Fruit fly (Drosophila melanogaster) whole organism, wandering third instar larva: ENCODE data around the gene Nf-YA.

Experiments
- Abd-B ChIP-seq: fragments of >200 bp; optimal IDR thresholded peaks from 2 replicates; lab custom pipeline; 2017; ENCODE audit warnings: missing biosample characterization, missing genetic modification characterization
- CG32264 ChIP-seq: fragments of 200-800 bp; sonication (Bioruptor generic); optimal IDR thresholded peaks from 2 replicates; lab custom pipeline; 2016; ENCODE audit warnings: missing biosample characterization, missing genetic modification characterization
- CG9705 ChIP-seq: fragments of 200-800 bp; sonication (Bioruptor generic); optimal IDR thresholded peaks from 2 replicates; lab custom pipeline; 2018; ENCODE audit warnings: missing biosample characterization, mild to moderate bottlenecking, missing genetic modification characterization
- CrebA ChIP-seq: fragments of 200-800 bp; sonication (Bioruptor generic); optimal IDR thresholded peaks from 2 replicates; lab custom pipeline; 2016; ENCODE audit warnings: missing biosample characterization, mild to moderate bottlenecking, missing genetic modification characterization, borderline replicate concordance
- Dfd ChIP-seq: fragments of >200 bp; optimal IDR thresholded peaks from 2 replicates; lab custom pipeline; 2017; ENCODE audit warnings: missing biosample characterization, missing genetic modification characterization
- Dif ChIP-seq: fragments of 200-275, 200-300 bp; sonication (Bioruptor generic); optimal IDR thresholded peaks from 2 replicates; lab custom pipeline; 2018; ENCODE audit warnings: missing biosample characterization, missing genetic modification characterization; ENCODE audit not compliant: partially characterized antibody
- HLH106 ChIP-seq: fragments of 200-800 bp; optimal IDR thresholded peaks from 3 replicates; lab custom pipeline; 2019; ENCODE audit warnings: missing biosample characterization, mild to moderate bottlenecking, missing genetic modification characterization, moderate library complexity
- Hnf4 ChIP-seq: fragments of 200-800 bp; sonication (Bioruptor generic); optimal IDR thresholded peaks from 2 replicates; lab custom pipeline; 2016; ENCODE audit warnings: missing biosample characterization, mild to moderate bottlenecking, missing genetic modification characterization
- Hr78 ChIP-seq: fragments of >200 bp; optimal IDR thresholded peaks from 2 replicates; lab custom pipeline; 2017; ENCODE audit warnings: missing biosample characterization, missing genetic modification characterization
- Hr83 ChIP-seq: fragments of 200-300 bp; sonication (Bioruptor generic); optimal IDR thresholded peaks from 2 replicates; lab custom pipeline; 2016; ENCODE audit warnings: missing biosample characterization, mild to moderate bottlenecking, missing genetic modification characterization, moderate library complexity; ENCODE audit not compliant: poor library complexity, severe bottlenecking
- Jra ChIP-seq: sonication (Bioruptor generic); optimal IDR thresholded peaks from 2 replicates; lab custom pipeline; 2016; ENCODE audit warnings: missing biosample characterization, missing genetic modification characterization
- Mio ChIP-seq: sonication (Bioruptor generic); optimal IDR thresholded peaks from 2 replicates; lab custom pipeline; 2016; ENCODE audit warnings: missing biosample characterization, missing genetic modification characterization
- Myc ChIP-seq: fragments of >200 bp; optimal IDR thresholded peaks from 2 replicates; lab custom pipeline; 2017
- N ChIP-seq: fragments of >200 bp; optimal IDR thresholded peaks from 2 replicates; lab custom pipeline; 2018; ENCODE audit warnings: missing biosample characterization, missing external identifiers, missing genetic modification characterization
- OdsH ChIP-seq: fragments of 200-800 bp; sonication (Bioruptor generic); optimal IDR thresholded peaks from 2 replicates; lab custom pipeline; 2016; ENCODE audit warnings: missing biosample characterization, mild to moderate bottlenecking, missing genetic modification characterization
- Rel ChIP-seq, 2 experiments: fragments of 200-800 bp; sonication (Bioruptor generic) in 1 of 2; optimal IDR thresholded peaks; 2 replicates in 1 of 2; 3 replicates in 1 of 2; lab custom pipeline; 2016 to 2019; ENCODE audit warnings: mild to moderate bottlenecking in 2 of 2, missing biosample characterization in 2 of 2, missing genetic modification characterization in 2 of 2, moderate library complexity in 1 of 2
- Sp1 ChIP-seq: fragments of 200-800 bp; sonication (Bioruptor generic); optimal IDR thresholded peaks from 3 replicates; lab custom pipeline; 2019; ENCODE audit warnings: missing biosample characterization, mild to moderate bottlenecking, missing genetic modification characterization, moderate library complexity
- br ChIP-seq: fragments of 200-800 bp; sonication (Bioruptor generic); optimal IDR thresholded peaks from 2 replicates; lab custom pipeline; 2016; ENCODE audit warnings: missing biosample characterization, missing genetic modification characterization
- brk ChIP-seq: fragments of 200-800 bp; sonication (Bioruptor generic); optimal IDR thresholded peaks from 2 replicates; lab custom pipeline; 2016; ENCODE audit warnings: missing biosample characterization, mild to moderate bottlenecking, missing genetic modification characterization
- dl ChIP-seq, 2 experiments: fragments of 175-275, 200-275 bp in 1 of 2; fragments of 200-275 bp in 1 of 2; sonication (Bioruptor generic); optimal IDR thresholded peaks; lab custom pipeline; 2018; ENCODE audit warnings: mild to moderate bottlenecking in 2 of 2, missing biosample characterization in 2 of 2, missing genetic modification characterization in 2 of 2, moderate library complexity in 2 of 2; ENCODE audit not compliant: partially characterized antibody in 2 of 2, insufficient read depth in 1 of 2
- dsf ChIP-seq: sonication (Bioruptor generic); optimal IDR thresholded peaks from 2 replicates; lab custom pipeline; 2016; ENCODE audit warnings: missing biosample characterization, missing genetic modification characterization, borderline replicate concordance
- ey ChIP-seq: fragments of 200-800 bp; sonication (Bioruptor generic); optimal IDR thresholded peaks from 2 replicates; lab custom pipeline; 2016; ENCODE audit warnings: missing biosample characterization, missing genetic modification characterization
- foxo ChIP-seq, 2 experiments: fragments of 200-800 bp; sonication (Bioruptor generic); optimal IDR thresholded peaks; 2 replicates in 1 of 2; 3 replicates in 1 of 2; lab custom pipeline; 2016 to 2017; ENCODE audit warnings: missing biosample characterization in 2 of 2, missing genetic modification characterization in 2 of 2
- fru ChIP-seq: fragments of 200-800 bp; sonication (Bioruptor generic); optimal IDR thresholded peaks from 3 replicates; lab custom pipeline; 2016; ENCODE audit warnings: missing biosample characterization, mild to moderate bottlenecking, missing genetic modification characterization
- h ChIP-seq: fragments of 200-800 bp; sonication (Bioruptor generic); optimal IDR thresholded peaks from 3 replicates; lab custom pipeline; 2016; ENCODE audit warnings: missing biosample characterization, mild to moderate bottlenecking, missing genetic modification characterization
- jim ChIP-seq: fragments of 175-275, 200-325 bp; sonication (Bioruptor generic); optimal IDR thresholded peaks from 2 replicates; lab custom pipeline; 2016; ENCODE audit warnings: missing biosample characterization, mild to moderate bottlenecking, missing genetic modification characterization
- lola ChIP-seq: fragments of >200 bp; optimal IDR thresholded peaks from 2 replicates; lab custom pipeline; 2017; ENCODE audit warnings: missing biosample characterization, missing genetic modification characterization
- pan ChIP-seq: fragments of >200 bp; optimal IDR thresholded peaks from 2 replicates; lab custom pipeline; 2017
- psq ChIP-seq: fragments of 200-800 bp; sonication (Bioruptor generic); optimal IDR thresholded peaks from 3 replicates; lab custom pipeline; 2017; ENCODE audit warnings: missing biosample characterization, mild to moderate bottlenecking, missing genetic modification characterization, moderate library complexity
- rgr ChIP-seq: fragments of 200-800 bp; sonication (Bioruptor generic); optimal IDR thresholded peaks from 3 replicates; lab custom pipeline; 2016; ENCODE audit warnings: missing biosample characterization, mild to moderate bottlenecking, missing genetic modification characterization
- sage ChIP-seq: fragments of 200-800 bp; sonication (Bioruptor generic); optimal IDR thresholded peaks from 2 replicates; lab custom pipeline; 2016; ENCODE audit warnings: missing biosample characterization, mild to moderate bottlenecking, missing genetic modification characterization
- sv ChIP-seq: fragments of 200-800 bp; sonication (Bioruptor generic); optimal IDR thresholded peaks from 3 replicates; lab custom pipeline; 2016; ENCODE audit warnings: missing biosample characterization, missing genetic modification characterization
- tai ChIP-seq: sonication (Bioruptor generic); optimal IDR thresholded peaks from 2 replicates; lab custom pipeline; 2016; ENCODE audit warnings: missing biosample characterization, missing genetic modification characterization
- usp ChIP-seq: fragments of >200 bp; optimal IDR thresholded peaks from 2 replicates; lab custom pipeline; 2017; ENCODE audit warnings: missing biosample characterization, missing genetic modification characterization
- woc ChIP-seq: sonication (Bioruptor generic); optimal IDR thresholded peaks from 2 replicates; lab custom pipeline; 2016; ENCODE audit warnings: missing biosample characterization, mild to moderate bottlenecking, missing genetic modification characterization

The Nf-YA gene

dm6 chr3L:9452422-9452821 is 10.4 kb upstream of the Nf-YA start:
- TF ChIP-seq h (peak; percentile 17), Hnf4 (GFP tag; lab: Kevin White, UChicago) (no peak)

dm6 chr3L:9451522-9452118 is 9.6 kb upstream of the Nf-YA start, which contains the start of the genes CG3448 and ghi:
TSS of gene CG3448 (minus strand) at chr3L:9451572.
TSS of gene ghi (plus strand) at chr3L:9451876.
- TF ChIP-seq Dif (GFP tag; lab: Kevin White, UChicago) (no peak), sv (GFP tag; lab: Kevin White, UChicago) (peak; percentile 4), Rel (GFP tag; optimal IDR thresholded peaks at IDR 0.05; lab: Kevin White, UChicago) (no peak), Rel (tag; optimal IDR thresholded peaks at IDR 0.05; lab: Kevin White, UChicago) (peak; percentile 76), ey (peak; percentile 43), OdsH (GFP tag; lab: Kevin White, UChicago) (peak; percentile 6), CG32264 (GFP tag; lab: Kevin White, UChicago) (peak; percentile 23), psq (GFP tag; lab: Kevin White, UChicago) (peak; percentile 42), Hr83 (no peak), Myc (lab: Kevin White, UChicago) (peak; percentile 15), Dfd (GFP tag; lab: Kevin White, UChicago) (no peak), usp (GFP tag; lab: Kevin White, UChicago) (no peak), HLH106 (tag; lab: Kevin White, UChicago) (peak; percentile 78), Sp1 (peak; percentile 76), fru (GFP tag; lab: Kevin White, UChicago) (peak; percentile 83), br (GFP tag; lab: Kevin White, UChicago) (peak; percentile 69), Jra (GFP tag; lab: Kevin White, UChicago) (peak; percentile 58), CrebA (GFP tag; lab: Kevin White, UChicago) (no peak), sage (peak; percentile 75), dsf (GFP tag; lab: Kevin White, UChicago) (peak; percentile 32), CG9705 (peak; percentile 69), woc (GFP tag; lab: Kevin White, UChicago) (peak; percentile 69), rgr (GFP tag; lab: Kevin White, UChicago) (peak; percentile 67), Hnf4 (GFP tag; lab: Kevin White, UChicago) (peak; percentile 71), foxo (GFP tag; optimal IDR thresholded peaks at IDR 0.05; lab: Kevin White, UChicago) (peak in 1 of 2 experiments; percentile 80), h (peak; percentile 84)
- TF ChIP-seq, all 38 proteins: peak for 20

dm6 chr3L:9447239-9447777 is 5.2 kb upstream of the Nf-YA start:
- TF ChIP-seq CG9705: no peak
- peak; percentile 45 for TF ChIP-seq h
- TF ChIP-seq Dif (GFP tag; lab: Kevin White, UChicago): no peak
- TF ChIP-seq ey: peak; percentile 26
- peak; percentile 49 for TF ChIP-seq fru (GFP tag; lab: Kevin White, UChicago)
- no peak for TF ChIP-seq brk (GFP tag; lab: Kevin White, UChicago)
- no peak for TF ChIP-seq dsf (GFP tag; lab: Kevin White, UChicago)
- no peak for TF ChIP-seq N (GFP tag; lab: Kevin White, UChicago)
- TF ChIP-seq sage: no peak
- TF ChIP-seq foxo (GFP tag; optimal IDR thresholded peaks at IDR 0.05; lab: Kevin White, UChicago): peak; percentile 12 to 61
- TF ChIP-seq lola (GFP tag; lab: Kevin White, UChicago): no peak
- peak; percentile 25 for TF ChIP-seq br (GFP tag; lab: Kevin White, UChicago)
- TF ChIP-seq jim (GFP tag; lab: Kevin White, UChicago): no peak
- no peak for TF ChIP-seq Jra (GFP tag; lab: Kevin White, UChicago)
- TF ChIP-seq Hr78 (GFP tag; lab: Kevin White, UChicago): no peak
- TF ChIP-seq Mio: no peak
- no peak for TF ChIP-seq Myc (lab: Kevin White, UChicago)
- TF ChIP-seq Hnf4 (GFP tag; lab: Kevin White, UChicago): peak; percentile 16
- TF ChIP-seq psq (GFP tag; lab: Kevin White, UChicago): peak; percentile 62

- peak; percentile 26 for TF ChIP-seq Hnf4 (GFP tag; lab: Kevin White, UChicago)
- TF ChIP-seq CrebA (GFP tag; lab: Kevin White, UChicago): no peak
- no peak for TF ChIP-seq OdsH (GFP tag; lab: Kevin White, UChicago)
- peak in 1 of 2 experiments; percentile 38 for TF ChIP-seq foxo (GFP tag; optimal IDR thresholded peaks at IDR 0.05; lab: Kevin White, UChicago)
- TF ChIP-seq usp (GFP tag; lab: Kevin White, UChicago): no peak
- TF ChIP-seq sage: peak; percentile 28
- TF ChIP-seq ey: peak; percentile 9
- no peak for TF ChIP-seq Dif (GFP tag; lab: Kevin White, UChicago)
- no peak for TF ChIP-seq woc (GFP tag; lab: Kevin White, UChicago)
- no peak for TF ChIP-seq br (GFP tag; lab: Kevin White, UChicago)
- TF ChIP-seq Sp1: peak; percentile 53
- TF ChIP-seq Jra (GFP tag; lab: Kevin White, UChicago): no peak
- TF ChIP-seq tai (GFP tag; lab: Kevin White, UChicago): no peak
- TF ChIP-seq pan: no peak
- TF ChIP-seq h: no peak
- TF ChIP-seq dl (GFP tag; optimal IDR thresholded peaks at IDR 0.05; lab: Kevin White, UChicago; ENCODE audit: insufficient read depth in 1 of 2, partially characterized antibody in 2 of 2): no peak
- TF ChIP-seq jim (GFP tag; lab: Kevin White, UChicago): peak; percentile 63
- peak; percentile 32 for TF ChIP-seq fru (GFP tag; lab: Kevin White, UChicago)
- no peak for TF ChIP-seq psq (GFP tag; lab: Kevin White, UChicago)
- peak; percentile 12 for TF ChIP-seq CG9705
- TF ChIP-seq lola (GFP tag; lab: Kevin White, UChicago): no peak
- TF ChIP-seq CG32264 (GFP tag; lab: Kevin White, UChicago): no peak
- no peak for TF ChIP-seq Myc (lab: Kevin White, UChicago)
- TF ChIP-seq dsf (GFP tag; lab: Kevin White, UChicago): no peak
- TF ChIP-seq Dfd (GFP tag; lab: Kevin White, UChicago): no peak
- TF ChIP-seq Abd-B (GFP tag; lab: Kevin White, UChicago): no peak
Measured at dm6 chr3L:9446731-9447238, 4.7 kb upstream of the Nf-YA start, which contains the start of gene CG3529. TSS of gene CG3529 (plus strand) at chr3L:9446864.
